Worm (Caenorhabditis elegans): ENCODE measurements around the gene F22E5.22.

The F22E5.22 gene

ce11 chrII:2709942-2710341 lies 44.2 kb downstream of the F22E5.22 start, which contains the start of gene T05A8.1:
TSS of gene T05A8.1 (minus strand) at chrII:2710042.
- TF ChIP-seq zip-8 (tag; optimal IDR thresholded peaks at IDR 0.05) (no peak), ham-2 (GFP tag; optimal IDR thresholded peaks at IDR 0.05) (no peak), nhr-2 (tag; optimal IDR thresholded peaks at IDR 0.05) (no peak), ces-1 (GFP tag; optimal IDR thresholded peaks at IDR 0.05) (no peak)

ce11 chrII:2710919-2711318 lies 45.2 kb downstream of the F22E5.22 start, which contains the start of gene T05A8.2:
TSS of gene T05A8.2 (minus strand) at chrII:2711019.
- TF ChIP-seq drap-1 (GFP tag; optimal IDR thresholded peaks at IDR 0.05) (no peak), hlh-1 (tag; optimal IDR thresholded peaks at IDR 0.05) (no peak), nhr-2 (tag; optimal IDR thresholded peaks at IDR 0.05) (no peak), blmp-1 (tag; optimal IDR thresholded peaks at IDR 0.05) (no peak), snpc-4 (tag; optimal IDR thresholded peaks at IDR 0.05) (no peak), mab-5 (tag; optimal IDR thresholded peaks at IDR 0.05) (no peak), ham-2 (GFP tag; optimal IDR thresholded peaks at IDR 0.05) (no peak), nhr-76 (tag; optimal IDR thresholded peaks at IDR 0.05) (no peak), sptf-1 (tag; optimal IDR thresholded peaks at IDR 0.05) (no peak), unc-62 (GFP tag; optimal IDR thresholded peaks at IDR 0.05) (no peak), bed-3 (GFP tag; optimal IDR thresholded peaks at IDR 0.05) (no peak), ces-1 (GFP tag; optimal IDR thresholded peaks at IDR 0.05) (no peak), ceh-83 (GFP tag; optimal IDR thresholded peaks at IDR 0.05) (no peak), M03D4.4 (tag; optimal IDR thresholded peaks at IDR 0.05) (no peak), flh-1 (GFP tag; optimal IDR thresholded peaks at IDR 0.05) (no peak), ceh-43 (GFP tag; optimal IDR thresholded peaks at IDR 0.05) (no peak), pha-4 (tag; optimal IDR thresholded peaks at IDR 0.05) (no peak), sem-2 (GFP tag; optimal IDR thresholded peaks at IDR 0.05) (no peak)

Measured in whole organism, mixed stage, embryonic.